Worm (Caenorhabditis elegans): ENCODE measurements around the gene cwn-1.
A peak's percentile ranks its signal among the peaks of the same experiment; 100 is the strongest.

Gene cwn-1

DNA sequence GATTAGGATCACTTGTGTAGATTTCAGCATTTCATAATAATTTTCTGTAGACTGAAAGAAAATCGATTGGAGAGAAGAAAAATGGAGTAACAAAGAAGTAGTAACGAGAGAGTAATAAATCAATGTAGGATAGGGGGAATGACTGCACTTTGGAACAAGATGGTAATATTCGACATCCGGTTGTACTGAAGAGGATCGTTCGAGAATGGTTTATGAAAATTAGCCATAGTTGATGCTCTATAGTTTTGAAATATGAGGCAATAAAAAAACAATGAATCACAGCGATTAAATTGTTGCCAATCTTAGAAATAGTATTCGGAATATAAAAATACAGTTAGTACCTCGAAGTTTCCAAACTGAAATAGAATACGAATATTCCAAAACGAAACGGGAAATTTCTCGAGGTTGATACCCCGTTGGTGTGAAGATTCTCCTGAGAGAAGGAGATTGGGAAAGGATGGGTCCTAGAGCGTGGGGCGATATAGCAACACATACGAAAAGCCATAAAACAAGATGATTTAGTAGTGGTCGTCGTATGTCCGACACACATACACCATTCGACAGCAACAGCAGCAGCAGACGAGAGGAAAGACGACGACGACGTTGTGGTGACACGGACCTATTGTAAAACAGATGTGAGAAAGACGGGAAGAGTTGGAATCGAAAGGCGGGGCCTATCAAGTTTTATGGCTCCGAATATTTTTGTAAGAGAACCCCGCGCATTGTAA lies at the start of gene cwn-1:
Gene cwn-1, minus strand, starts transcription at position 51 of the 728 bp plus-strand sequence.
- TF ChIP-seq hlh-8 (tag; optimal IDR thresholded peaks at IDR 0.05) (peak; percentile 48), unc-55 (GFP tag; optimal IDR thresholded peaks at IDR 0.05) (peak; percentile 89), nhr-232 (tag; optimal IDR thresholded peaks at IDR 0.05) (no peak), sox-4 (tag; optimal IDR thresholded peaks at IDR 0.05) (no peak)

DNA sequence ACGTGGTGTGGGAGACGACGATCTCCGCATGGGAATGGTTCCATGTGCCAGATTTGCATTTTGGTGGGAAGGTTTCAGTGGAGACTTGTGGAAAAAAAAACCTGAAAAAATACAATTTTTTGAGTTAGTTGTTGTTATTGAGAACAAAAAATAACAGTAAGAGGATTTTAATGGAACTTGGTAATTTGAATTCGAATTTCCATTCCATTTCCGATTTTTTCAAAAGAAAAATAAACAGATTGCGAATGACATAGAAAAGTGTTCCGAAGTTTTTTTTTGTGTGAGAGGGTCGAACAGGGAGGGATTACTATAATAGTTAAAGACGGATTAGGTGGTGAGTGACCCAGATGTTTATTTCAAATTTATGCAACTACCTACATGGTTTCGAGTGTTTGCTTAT lies 45.6 kb upstream of the cwn-1 start, which contains the start of gene T01D1.4:
Gene T01D1.4, minus strand, starts transcription at position 101 of the 400 bp plus-strand sequence.
- no peak for TF ChIP-seq elt-2 (tag; optimal IDR thresholded peaks at IDR 0.05)
- TF ChIP-seq nhr-11 (tag; optimal IDR thresholded peaks at IDR 0.05), result no peak
- TF ChIP-seq C38D4.7 (GFP tag; optimal IDR thresholded peaks at IDR 0.05), result no peak

ce11 chrII:178146-178545 lies 44.7 kb upstream of the cwn-1 start:
- TF ChIP-seq Y22D7AL.16 (tag; optimal IDR thresholded peaks at IDR 0.05), result no peak
- TF ChIP-seq K09A11.1 (tag; optimal IDR thresholded peaks at IDR 0.05; ENCODE audit: insufficient read depth), result no peak
- no peak for TF ChIP-seq hlh-13 (GFP tag; optimal IDR thresholded peaks at IDR 0.05)
- no peak for TF ChIP-seq dmd-4 (tag; optimal IDR thresholded peaks at IDR 0.05; ENCODE audit: borderline replicate concordance)
- no peak for TF ChIP-seq unc-3 (GFP tag; conservative IDR thresholded peaks at IDR 0.05)
- no peak for TF ChIP-seq unc-3 (tag; optimal IDR thresholded peaks at IDR 0.05)

DNA sequence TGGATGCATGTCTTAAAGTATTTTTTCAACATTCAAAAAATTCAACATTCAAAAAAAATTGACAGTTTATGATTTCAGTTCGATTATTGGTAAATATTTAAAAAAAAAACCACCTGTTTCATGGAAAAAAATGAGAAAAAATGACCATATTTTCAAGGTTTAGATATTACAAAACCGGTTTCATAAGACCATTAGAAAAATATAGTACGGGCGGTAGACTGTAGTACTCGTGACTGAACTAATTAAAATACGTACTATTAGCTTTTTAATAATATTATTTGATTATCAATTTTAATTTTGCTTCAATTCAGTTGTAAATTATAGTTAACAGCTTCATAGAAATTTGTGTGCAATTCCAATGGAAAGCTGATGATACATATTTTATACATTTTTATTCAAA lies 43.2 kb upstream of the cwn-1 start:
- TF ChIP-seq hlh-13 (GFP tag; optimal IDR thresholded peaks at IDR 0.05), result no peak
- TF ChIP-seq syd-9 (tag; optimal IDR thresholded peaks at IDR 0.05), result no peak
- TF ChIP-seq gmeb-2 (tag; optimal IDR thresholded peaks at IDR 0.05), result no peak
- no peak for TF ChIP-seq pax-1 (tag; optimal IDR thresholded peaks at IDR 0.05)
- no peak for TF ChIP-seq odd-2 (tag; optimal IDR thresholded peaks at IDR 0.05)
- TF ChIP-seq ama-1 (optimal IDR thresholded peaks at IDR 0.05), result no peak
- TF ChIP-seq ceh-6 (GFP tag; optimal IDR thresholded peaks at IDR 0.05), result no peak
- TF ChIP-seq npax-4 (tag; optimal IDR thresholded peaks at IDR 0.05), result no peak
- no peak for TF ChIP-seq madf-2 (tag; optimal IDR thresholded peaks at IDR 0.05)
- TF ChIP-seq unc-3 (GFP tag; conservative IDR thresholded peaks at IDR 0.05), result no peak
- TF ChIP-seq unc-3 (tag; optimal IDR thresholded peaks at IDR 0.05), result no peak
- no peak for TF ChIP-seq fax-1 (tag; optimal IDR thresholded peaks at IDR 0.05)
- TF ChIP-seq unc-86 (tag; optimal IDR thresholded peaks at IDR 0.05), result no peak
- TF ChIP-seq ceh-45 (GFP tag; IDR thresholded peaks at IDR 0.05), result no peak
- no peak for TF ChIP-seq ahr-1 (tag; optimal IDR thresholded peaks at IDR 0.05)
- TF ChIP-seq C38D4.7 (GFP tag; optimal IDR thresholded peaks at IDR 0.05), result no peak
- no peak for TF ChIP-seq ceh-18 (tag; optimal IDR thresholded peaks at IDR 0.05)
- TF ChIP-seq elt-4 (tag; optimal IDR thresholded peaks at IDR 0.05), result no peak

DNA sequence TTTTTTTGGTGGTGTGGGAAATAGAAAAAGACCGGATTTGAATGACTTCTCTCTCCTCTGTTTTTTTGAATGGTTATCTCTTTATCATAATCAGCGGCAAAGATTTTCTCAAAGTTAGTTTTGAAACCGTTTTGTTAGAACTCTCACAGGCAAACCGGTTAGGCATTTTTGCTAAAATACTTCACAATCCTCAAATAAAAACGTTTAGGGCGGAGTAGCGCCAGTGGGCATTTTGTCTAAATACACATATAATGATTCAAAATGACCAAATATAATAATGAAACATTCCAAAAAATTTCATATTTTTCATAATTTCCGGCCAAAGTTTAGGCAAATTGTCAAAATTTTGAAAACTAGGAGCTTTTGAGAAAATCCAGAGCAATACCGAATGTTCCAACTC lies 42.5 kb upstream of the cwn-1 start, which contains the start of gene T01D1.3:
Gene T01D1.3, minus strand, starts transcription at position 101 of the 400 bp plus-strand sequence.
- TF ChIP-seq nfya-1 (tag; optimal IDR thresholded peaks at IDR 0.05), result no peak
- no peak for TF ChIP-seq fkh-10 (GFP tag; optimal IDR thresholded peaks at IDR 0.05)
- no peak for TF ChIP-seq zip-5 (tag; optimal IDR thresholded peaks at IDR 0.05)
- no peak for TF ChIP-seq K09A11.1 (tag; optimal IDR thresholded peaks at IDR 0.05; ENCODE audit: insufficient read depth)
- TF ChIP-seq unc-86 (tag; optimal IDR thresholded peaks at IDR 0.05), result no peak
- no peak for TF ChIP-seq ceh-30 (tag; optimal IDR thresholded peaks at IDR 0.05)
- TF ChIP-seq K02D7.2 (tag; optimal IDR thresholded peaks at IDR 0.05), result no peak
- TF ChIP-seq ceh-48 (tag; optimal IDR thresholded peaks at IDR 0.05), result no peak
- TF ChIP-seq syd-9 (tag; optimal IDR thresholded peaks at IDR 0.05), result no peak
